Worm (Caenorhabditis elegans): ENCODE results near the gene vps-45.

vps-45 gene

DNA sequence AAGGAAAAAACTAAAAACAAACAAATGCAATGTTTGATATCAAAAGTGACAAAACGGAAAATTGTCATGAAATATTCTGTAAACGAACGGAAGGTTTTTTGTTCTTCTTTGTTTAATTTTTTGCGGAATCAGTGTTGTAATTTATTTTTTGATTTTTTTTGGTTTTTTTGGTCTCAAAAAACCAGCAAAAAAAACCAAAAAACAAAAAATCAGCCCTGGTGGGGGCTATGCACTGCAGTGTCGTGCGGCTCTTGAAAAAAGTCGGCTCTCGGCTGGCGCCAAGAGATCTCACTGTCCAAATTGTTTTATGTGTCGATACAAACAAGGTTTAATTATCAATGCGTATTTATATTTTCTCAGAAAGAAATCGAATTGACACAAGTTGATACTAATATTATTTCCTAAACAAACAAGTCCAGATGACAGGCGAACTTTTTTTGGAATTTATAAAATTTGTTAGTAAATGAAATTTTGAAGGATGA lies 37.8 kb upstream of the vps-45 start (continued):
- TF ChIP-seq mdl-1 (tag; optimal IDR thresholded peaks at IDR 0.05) (no peak), nhr-237 (tag; optimal IDR thresholded peaks at IDR 0.05) (no peak), hmg-11 (tag; optimal IDR thresholded peaks at IDR 0.05) (no peak)

DNA sequence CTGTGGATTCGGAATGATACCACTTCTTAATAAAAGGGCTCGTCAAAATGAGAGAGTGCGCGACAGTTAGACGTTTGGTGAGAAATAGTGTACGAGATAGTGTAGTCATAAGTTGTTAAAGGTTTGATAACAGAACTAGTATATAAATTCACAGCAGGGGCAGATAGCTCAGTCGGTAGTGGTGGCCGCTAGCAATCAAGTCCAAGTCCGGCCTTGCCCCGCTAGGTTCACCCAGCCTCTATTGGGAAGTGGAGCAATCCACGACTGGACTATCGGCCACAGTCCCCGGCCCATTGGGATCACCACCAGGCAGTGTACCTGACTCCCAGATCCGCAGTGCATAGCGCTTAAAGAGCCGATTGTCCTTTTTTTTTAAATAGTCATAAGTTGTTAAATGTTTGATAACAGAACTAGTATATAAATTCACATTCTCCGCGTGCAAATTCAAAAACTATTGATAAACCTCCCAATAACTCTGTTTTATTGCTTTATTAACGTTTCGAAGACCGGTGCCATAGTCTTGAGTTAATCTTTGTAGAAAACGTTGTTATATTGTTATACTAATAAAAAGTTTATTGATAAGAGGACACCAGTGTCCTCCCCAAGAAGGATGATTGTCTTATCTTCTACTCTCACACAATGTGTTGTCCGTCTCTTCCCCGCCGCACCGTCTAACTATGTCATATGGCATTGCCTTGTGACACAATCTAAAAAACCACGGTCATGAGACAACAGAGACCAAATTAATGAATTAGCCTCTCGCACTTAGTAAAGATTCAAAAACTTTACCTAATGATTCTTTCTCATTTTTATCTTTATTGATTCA lies 36.2 kb upstream of the vps-45 start:
- TF ChIP-seq pha-4 (tag; optimal IDR thresholded peaks at IDR 0.05) (peak; percentile 51), nhr-76 (tag; optimal IDR thresholded peaks at IDR 0.05) (no peak), elt-1 (tag; optimal IDR thresholded peaks at IDR 0.05) (no peak), elt-3 (tag; optimal IDR thresholded peaks at IDR 0.05) (peak in 1 of 3 experiments; percentile 36), unc-62 (GFP tag; optimal IDR thresholded peaks at IDR 0.05) (peak; percentile 20), tbx-2 (tag; optimal IDR thresholded peaks at IDR 0.05) (no peak), fos-1 (tag; optimal IDR thresholded peaks at IDR 0.05) (no peak), pqm-1 (tag; optimal IDR thresholded peaks at IDR 0.05) (peak; percentile 60), snpc-4 (tag; optimal IDR thresholded peaks at IDR 0.05) (peak; percentile 22), R02D3.7 (tag; optimal IDR thresholded peaks at IDR 0.05) (no peak), nhr-43 (tag; optimal IDR thresholded peaks at IDR 0.05; ENCODE audit: poor library complexity, severe bottlenecking) (peak; percentile 70), nhr-25 (tag; optimal IDR thresholded peaks at IDR 0.05) (peak; percentile 41), ZK546.5 (tag; optimal IDR thresholded peaks at IDR 0.05) (no peak), mdl-1 (tag; optimal IDR thresholded peaks at IDR 0.05) (no peak), lin-15B (tag; optimal IDR thresholded peaks at IDR 0.05) (no peak), egl-27 (tag; optimal IDR thresholded peaks at IDR 0.05) (no peak), ceh-82 (tag; optimal IDR thresholded peaks at IDR 0.05) (no peak), hmg-11 (tag; optimal IDR thresholded peaks at IDR 0.05) (no peak), ceh-16 (tag; optimal IDR thresholded peaks at IDR 0.05) (no peak), fkh-10 (GFP tag; optimal IDR thresholded peaks at IDR 0.05) (no peak), nhr-23 (tag; optimal IDR thresholded peaks at IDR 0.05) (peak; percentile 75), jun-1 (tag; optimal IDR thresholded peaks at IDR 0.05) (peak; percentile 33), aly-2 (tag; optimal IDR thresholded peaks at IDR 0.05) (no peak), lsy-12 (tag; optimal IDR thresholded peaks at IDR 0.05) (peak; percentile 14), egl-5 (tag; optimal IDR thresholded peaks at IDR 0.05) (no peak), mml-1 (tag; optimal IDR thresholded peaks at IDR 0.05) (no peak), ztf-4 (tag; optimal IDR thresholded peaks at IDR 0.05) (peak; percentile 43), skn-1 (tag; optimal IDR thresholded peaks at IDR 0.05) (no peak), elt-2 (tag; optimal IDR thresholded peaks at IDR 0.05) (peak; percentile 95), ama-1 (optimal IDR thresholded peaks at IDR 0.05) (peak; percentile 64)

DNA sequence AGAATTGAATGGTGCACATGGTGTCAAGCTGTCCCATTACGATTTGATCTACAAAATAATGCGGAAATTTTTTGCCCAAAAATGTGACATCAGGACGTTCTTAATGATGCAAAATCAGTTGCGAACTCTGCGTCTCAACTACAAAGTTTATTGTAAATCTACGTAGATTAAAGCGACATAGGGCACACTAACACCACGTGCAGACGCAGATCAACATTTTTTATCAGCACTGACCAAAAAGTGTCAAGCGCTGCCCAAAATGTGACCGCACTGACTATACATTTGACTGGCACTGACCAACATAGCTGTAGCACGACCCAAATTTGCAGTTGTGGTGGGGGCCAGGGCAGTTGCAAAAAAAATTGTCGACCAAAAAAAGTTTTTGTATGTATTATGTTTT lies 34.9 kb upstream of the vps-45 start:
- TF ChIP-seq ztf-11 (tag; optimal IDR thresholded peaks at IDR 0.05) (no peak), elt-2 (tag; optimal IDR thresholded peaks at IDR 0.05) (peak; percentile 59)

DNA sequence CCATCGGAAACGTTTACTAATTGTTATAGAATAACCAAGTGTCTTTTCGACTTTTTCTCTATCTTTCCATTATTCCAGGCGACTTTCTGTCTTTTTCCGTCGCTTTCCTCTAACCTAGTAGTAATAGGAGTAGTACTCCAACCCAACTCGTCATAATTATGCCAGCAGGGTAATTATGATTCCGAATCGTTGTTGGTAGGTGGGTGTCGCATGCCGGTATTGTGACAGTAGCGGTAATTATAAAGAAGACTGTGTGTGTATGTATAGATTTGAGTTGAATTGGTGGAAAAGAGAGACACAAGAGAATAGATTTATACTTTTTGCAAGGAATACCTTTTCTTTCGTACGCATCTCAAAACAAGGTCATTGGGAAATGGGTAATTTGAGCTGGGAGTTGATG lies 30.4 kb upstream of the vps-45 start:
- TF ChIP-seq nhr-23 (tag; optimal IDR thresholded peaks at IDR 0.05), result peak; percentile 28
- TF ChIP-seq ceh-82 (tag; optimal IDR thresholded peaks at IDR 0.05), result no peak

DNA sequence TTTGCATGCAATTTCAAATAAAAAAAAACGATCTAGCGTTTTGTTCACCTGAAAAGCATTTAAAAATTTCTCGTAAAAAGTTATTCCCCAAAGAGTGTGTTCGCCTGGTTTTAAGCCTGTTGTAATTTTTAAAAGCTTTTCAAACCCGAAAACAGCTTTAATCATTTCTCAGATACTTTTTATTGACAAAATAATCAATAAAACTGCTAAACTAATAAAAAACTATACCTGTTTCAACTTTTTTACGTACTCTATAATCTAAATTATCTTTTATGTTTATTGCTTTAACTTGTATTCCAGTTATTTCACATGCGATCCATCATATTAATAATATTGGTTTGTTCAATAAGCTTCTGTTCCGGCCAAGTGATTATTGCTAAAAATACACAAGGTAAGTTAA lies 29.4 kb upstream of the vps-45 start, which contains the start of gene cutl-21:
Gene cutl-21 (plus strand): TSS at position 301 of the 400 bp plus-strand sequence.
- TF ChIP-seq elt-2 (tag; optimal IDR thresholded peaks at IDR 0.05), result no peak
- TF ChIP-seq fkh-10 (GFP tag; optimal IDR thresholded peaks at IDR 0.05), result no peak
- no peak for TF ChIP-seq nhr-28 (tag; optimal IDR thresholded peaks at IDR 0.05)
- TF ChIP-seq pha-4 (tag; optimal IDR thresholded peaks at IDR 0.05), result no peak
- TF ChIP-seq nhr-237 (tag; optimal IDR thresholded peaks at IDR 0.05), result no peak
- no peak for TF ChIP-seq ceh-16 (tag; optimal IDR thresholded peaks at IDR 0.05)
- no peak for TF ChIP-seq zag-1 (tag; optimal IDR thresholded peaks at IDR 0.05)
- no peak for TF ChIP-seq skn-1 (tag; optimal IDR thresholded peaks at IDR 0.05)
- TF ChIP-seq tbx-2 (tag; optimal IDR thresholded peaks at IDR 0.05), result no peak
- TF ChIP-seq eor-1 (tag; optimal IDR thresholded peaks at IDR 0.05), result no peak
- no peak for TF ChIP-seq sea-2 (GFP tag; optimal IDR thresholded peaks at IDR 0.05)
- TF ChIP-seq nhr-11 (tag; optimal IDR thresholded peaks at IDR 0.05), result no peak
- no peak for TF ChIP-seq nhr-25 (tag; optimal IDR thresholded peaks at IDR 0.05)
- TF ChIP-seq nhr-43 (tag; optimal IDR thresholded peaks at IDR 0.05; ENCODE audit: poor library complexity, severe bottlenecking), result no peak
- no peak for TF ChIP-seq ZK546.5 (tag; optimal IDR thresholded peaks at IDR 0.05)
- TF ChIP-seq hmg-11 (tag; optimal IDR thresholded peaks at IDR 0.05), result no peak
- TF ChIP-seq mdl-1 (tag; optimal IDR thresholded peaks at IDR 0.05), result no peak
- TF ChIP-seq fos-1 (tag; optimal IDR thresholded peaks at IDR 0.05), result no peak
- no peak for TF ChIP-seq egl-5 (tag; optimal IDR thresholded peaks at IDR 0.05)

Measured in whole organism, L3 larva.